Fruit fly (Drosophila melanogaster) whole organism, wandering third instar larva: ENCODE measurements around the gene CG33263.

Experiments
- Abd-B ChIP-seq: fragments of >200 bp; optimal IDR thresholded peaks from 2 replicates; lab custom pipeline; 2017; ENCODE audit warnings: missing biosample characterization, missing genetic modification characterization
- CG32264 ChIP-seq: fragments of 200-800 bp; sonication (Bioruptor generic); optimal IDR thresholded peaks from 2 replicates; lab custom pipeline; 2016; ENCODE audit warnings: missing biosample characterization, missing genetic modification characterization
- CG9705 ChIP-seq: fragments of 200-800 bp; sonication (Bioruptor generic); optimal IDR thresholded peaks from 2 replicates; lab custom pipeline; 2018; ENCODE audit warnings: missing biosample characterization, mild to moderate bottlenecking, missing genetic modification characterization
- Dif ChIP-seq: fragments of 200-275, 200-300 bp; sonication (Bioruptor generic); optimal IDR thresholded peaks from 2 replicates; lab custom pipeline; 2018; ENCODE audit warnings: missing biosample characterization, missing genetic modification characterization; ENCODE audit not compliant: partially characterized antibody
- HLH106 ChIP-seq: fragments of 200-800 bp; optimal IDR thresholded peaks from 3 replicates; lab custom pipeline; 2019; ENCODE audit warnings: missing biosample characterization, mild to moderate bottlenecking, missing genetic modification characterization, moderate library complexity
- Hnf4 ChIP-seq: fragments of 200-800 bp; sonication (Bioruptor generic); optimal IDR thresholded peaks from 2 replicates; lab custom pipeline; 2016; ENCODE audit warnings: missing biosample characterization, mild to moderate bottlenecking, missing genetic modification characterization
- Hr78 ChIP-seq: fragments of >200 bp; optimal IDR thresholded peaks from 2 replicates; lab custom pipeline; 2017; ENCODE audit warnings: missing biosample characterization, missing genetic modification characterization
- Hr83 ChIP-seq: fragments of 200-300 bp; sonication (Bioruptor generic); optimal IDR thresholded peaks from 2 replicates; lab custom pipeline; 2016; ENCODE audit warnings: missing biosample characterization, mild to moderate bottlenecking, missing genetic modification characterization, moderate library complexity; ENCODE audit not compliant: poor library complexity, severe bottlenecking
- Jra ChIP-seq: sonication (Bioruptor generic); optimal IDR thresholded peaks from 2 replicates; lab custom pipeline; 2016; ENCODE audit warnings: missing biosample characterization, missing genetic modification characterization
- Myc ChIP-seq: fragments of >200 bp; optimal IDR thresholded peaks from 2 replicates; lab custom pipeline; 2017
- N ChIP-seq: fragments of >200 bp; optimal IDR thresholded peaks from 2 replicates; lab custom pipeline; 2018; ENCODE audit warnings: missing biosample characterization, missing external identifiers, missing genetic modification characterization
- Rel ChIP-seq, 2 experiments: fragments of 200-800 bp; sonication (Bioruptor generic) in 1 of 2; optimal IDR thresholded peaks; 2 replicates in 1 of 2; 3 replicates in 1 of 2; lab custom pipeline; 2016 to 2019; ENCODE audit warnings: mild to moderate bottlenecking in 2 of 2, missing biosample characterization in 2 of 2, missing genetic modification characterization in 2 of 2, moderate library complexity in 1 of 2
- Sp1 ChIP-seq: fragments of 200-800 bp; sonication (Bioruptor generic); optimal IDR thresholded peaks from 3 replicates; lab custom pipeline; 2019; ENCODE audit warnings: missing biosample characterization, mild to moderate bottlenecking, missing genetic modification characterization, moderate library complexity
- Vsx2 ChIP-seq: fragments of 200-300, 225-300 bp; sonication (Bioruptor generic); optimal IDR thresholded peaks from 2 replicates; lab custom pipeline; 2018; ENCODE audit warnings: missing biosample characterization, missing genetic modification characterization; ENCODE audit not compliant: partially characterized antibody
- br ChIP-seq: fragments of 200-800 bp; sonication (Bioruptor generic); optimal IDR thresholded peaks from 2 replicates; lab custom pipeline; 2016; ENCODE audit warnings: missing biosample characterization, missing genetic modification characterization
- dl ChIP-seq, 2 experiments: fragments of 175-275, 200-275 bp in 1 of 2; fragments of 200-275 bp in 1 of 2; sonication (Bioruptor generic); optimal IDR thresholded peaks; lab custom pipeline; 2018; ENCODE audit warnings: mild to moderate bottlenecking in 2 of 2, missing biosample characterization in 2 of 2, missing genetic modification characterization in 2 of 2, moderate library complexity in 2 of 2; ENCODE audit not compliant: partially characterized antibody in 2 of 2, insufficient read depth in 1 of 2
- dmrt93B ChIP-seq: fragments of 200-800 bp; sonication (Bioruptor generic); optimal IDR thresholded peaks from 2 replicates; lab custom pipeline; 2018; ENCODE audit warnings: missing biosample characterization, mild to moderate bottlenecking, missing genetic modification characterization
- dsf ChIP-seq: sonication (Bioruptor generic); optimal IDR thresholded peaks from 2 replicates; lab custom pipeline; 2016; ENCODE audit warnings: missing biosample characterization, missing genetic modification characterization, borderline replicate concordance
- ey ChIP-seq: fragments of 200-800 bp; sonication (Bioruptor generic); optimal IDR thresholded peaks from 2 replicates; lab custom pipeline; 2016; ENCODE audit warnings: missing biosample characterization, missing genetic modification characterization
- foxo ChIP-seq, 2 experiments: fragments of 200-800 bp; sonication (Bioruptor generic); optimal IDR thresholded peaks; 2 replicates in 1 of 2; 3 replicates in 1 of 2; lab custom pipeline; 2016 to 2017; ENCODE audit warnings: missing biosample characterization in 2 of 2, missing genetic modification characterization in 2 of 2
- fru ChIP-seq: fragments of 200-800 bp; sonication (Bioruptor generic); optimal IDR thresholded peaks from 3 replicates; lab custom pipeline; 2016; ENCODE audit warnings: missing biosample characterization, mild to moderate bottlenecking, missing genetic modification characterization
- h ChIP-seq: fragments of 200-800 bp; sonication (Bioruptor generic); optimal IDR thresholded peaks from 3 replicates; lab custom pipeline; 2016; ENCODE audit warnings: missing biosample characterization, mild to moderate bottlenecking, missing genetic modification characterization
- jim ChIP-seq: fragments of 175-275, 200-325 bp; sonication (Bioruptor generic); optimal IDR thresholded peaks from 2 replicates; lab custom pipeline; 2016; ENCODE audit warnings: missing biosample characterization, mild to moderate bottlenecking, missing genetic modification characterization
- pan ChIP-seq: fragments of >200 bp; optimal IDR thresholded peaks from 2 replicates; lab custom pipeline; 2017
- psq ChIP-seq: fragments of 200-800 bp; sonication (Bioruptor generic); optimal IDR thresholded peaks from 3 replicates; lab custom pipeline; 2017; ENCODE audit warnings: missing biosample characterization, mild to moderate bottlenecking, missing genetic modification characterization, moderate library complexity
- rgr ChIP-seq: fragments of 200-800 bp; sonication (Bioruptor generic); optimal IDR thresholded peaks from 3 replicates; lab custom pipeline; 2016; ENCODE audit warnings: missing biosample characterization, mild to moderate bottlenecking, missing genetic modification characterization
- sage ChIP-seq: fragments of 200-800 bp; sonication (Bioruptor generic); optimal IDR thresholded peaks from 2 replicates; lab custom pipeline; 2016; ENCODE audit warnings: missing biosample characterization, mild to moderate bottlenecking, missing genetic modification characterization
- sv ChIP-seq: fragments of 200-800 bp; sonication (Bioruptor generic); optimal IDR thresholded peaks from 3 replicates; lab custom pipeline; 2016; ENCODE audit warnings: missing biosample characterization, missing genetic modification characterization
- tai ChIP-seq: sonication (Bioruptor generic); optimal IDR thresholded peaks from 2 replicates; lab custom pipeline; 2016; ENCODE audit warnings: missing biosample characterization, missing genetic modification characterization
- usp ChIP-seq: fragments of >200 bp; optimal IDR thresholded peaks from 2 replicates; lab custom pipeline; 2017; ENCODE audit warnings: missing biosample characterization, missing genetic modification characterization
- woc ChIP-seq: sonication (Bioruptor generic); optimal IDR thresholded peaks from 2 replicates; lab custom pipeline; 2016; ENCODE audit warnings: missing biosample characterization, mild to moderate bottlenecking, missing genetic modification characterization

CG33263 gene

dm6 chr3L:13450177-13450793 is 26.3 kb upstream of the CG33263 start, which contains the start of the genes JMJD7 and CG10738:
Gene JMJD7, minus strand, starts transcription at chr3L:13450283.
Gene CG10738, plus strand, starts transcription at chr3L:13450770.
- TF ChIP-seq HLH106 (tag; lab: Kevin White, UChicago) (peak; percentile 66), rgr (peak; percentile 36), pan (lab: Kevin White, UChicago) (no peak), br (GFP tag; lab: Kevin White, UChicago) (peak; percentile 14), dl (GFP tag; optimal IDR thresholded peaks at IDR 0.05; lab: Kevin White, UChicago; ENCODE audit: insufficient read depth in 1 of 2, partially characterized antibody in 2 of 2) (no peak), usp (no peak), sv (GFP tag; lab: Kevin White, UChicago) (no peak), dmrt93B (GFP tag; lab: Kevin White, UChicago) (peak; percentile 67), foxo (GFP tag; optimal IDR thresholded peaks at IDR 0.05; lab: Kevin White, UChicago) (no peak), woc (GFP tag; lab: Kevin White, UChicago) (no peak), sage (GFP tag; lab: Kevin White, UChicago) (no peak), Jra (GFP tag; lab: Kevin White, UChicago) (no peak), jim (no peak), Rel (GFP tag; optimal IDR thresholded peaks at IDR 0.05; lab: Kevin White, UChicago) (no peak), Rel (tag; optimal IDR thresholded peaks at IDR 0.05; lab: Kevin White, UChicago) (peak; percentile 16), ey (GFP tag; lab: Kevin White, UChicago) (peak; percentile 5), N (no peak), Vsx2 (GFP tag; lab: Kevin White, UChicago) (no peak), CG9705 (GFP tag; lab: Kevin White, UChicago) (peak; percentile 75), Dif (GFP tag; lab: Kevin White, UChicago) (no peak), CG32264 (no peak), Hr83 (peak; percentile 77), fru (GFP tag; lab: Kevin White, UChicago) (peak; percentile 9), Sp1 (peak; percentile 25), Hnf4 (GFP tag; lab: Kevin White, UChicago) (no peak), psq (peak; percentile 27), h (peak; percentile 44)

DNA sequence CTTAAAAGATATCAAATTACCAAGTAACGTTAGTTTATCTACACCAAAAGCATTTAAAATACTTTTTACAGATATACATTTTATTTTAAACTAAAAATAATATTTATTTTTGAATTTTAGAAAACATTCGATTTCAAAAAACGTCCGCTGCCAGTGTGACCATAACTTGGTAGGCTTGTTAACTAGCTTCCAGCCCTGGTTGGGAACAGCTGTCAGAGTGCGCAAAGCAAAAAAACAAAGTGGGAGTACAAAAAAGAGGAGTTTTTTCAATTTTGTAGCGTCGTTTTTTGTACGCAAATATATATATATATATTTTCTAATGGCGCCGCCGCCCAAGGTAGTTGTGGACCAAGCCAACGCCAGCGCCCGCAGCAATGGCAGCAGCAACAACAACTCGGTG is 18.4 kb upstream of the CG33263 start, which contains the start of gene cmb:
Gene cmb, plus strand, starts transcription at position 195 of the 400 bp plus-strand sequence.
- TF ChIP-seq dl (GFP tag; optimal IDR thresholded peaks at IDR 0.05; lab: Kevin White, UChicago; ENCODE audit: insufficient read depth in 1 of 2, partially characterized antibody in 2 of 2) (no peak), Sp1 (peak; percentile 68), br (GFP tag; lab: Kevin White, UChicago) (no peak), rgr (peak; percentile 2), jim (peak; percentile 84), Rel (GFP tag; optimal IDR thresholded peaks at IDR 0.05; lab: Kevin White, UChicago) (no peak), Rel (tag; optimal IDR thresholded peaks at IDR 0.05; lab: Kevin White, UChicago) (peak; percentile 33), dsf (GFP tag; lab: Kevin White, UChicago) (no peak), Vsx2 (GFP tag; lab: Kevin White, UChicago) (no peak), woc (GFP tag; lab: Kevin White, UChicago) (no peak), sage (GFP tag; lab: Kevin White, UChicago) (peak; percentile 34), Hr78 (GFP tag; lab: Kevin White, UChicago) (no peak), Abd-B (GFP tag; lab: Kevin White, UChicago) (no peak), HLH106 (tag; lab: Kevin White, UChicago) (peak; percentile 34)

DNA sequence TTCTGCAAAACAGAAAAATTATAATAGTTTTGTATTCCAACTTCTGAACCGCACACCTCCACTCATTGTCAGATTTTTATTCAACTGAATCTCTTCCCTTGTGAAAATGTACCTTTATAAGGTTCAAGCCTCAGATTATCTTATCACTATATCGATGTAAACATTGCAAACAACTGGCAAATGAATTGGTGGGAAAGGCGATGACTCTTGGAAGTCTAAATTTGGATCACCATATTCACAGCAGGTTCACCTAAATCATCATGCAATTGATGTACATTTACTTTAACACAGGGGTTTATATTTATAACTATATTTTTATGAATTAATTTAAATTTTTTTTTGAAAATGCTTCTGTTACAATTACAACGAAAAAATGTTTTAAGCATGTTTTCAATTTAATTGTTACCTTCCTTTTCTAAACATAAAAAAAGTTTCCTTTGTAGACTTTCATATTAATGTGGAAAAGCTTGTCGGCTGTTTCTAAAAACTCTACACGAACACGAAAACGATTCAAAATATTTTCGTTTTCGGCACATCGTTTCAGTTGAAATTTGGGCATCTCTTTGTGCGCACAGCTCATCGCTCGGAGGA is 16.5 kb upstream of the CG33263 start, which contains the start of the genes CG10140 and CG14109:
Gene CG10140, minus strand, starts transcription at position 101 of the 591 bp plus-strand sequence.
Gene CG14109, plus strand, starts transcription at position 541 of the 591 bp plus-strand sequence.
- TF ChIP-seq jim (no peak), fru (GFP tag; lab: Kevin White, UChicago) (no peak), Dif (GFP tag; lab: Kevin White, UChicago) (no peak), sage (GFP tag; lab: Kevin White, UChicago) (no peak), br (GFP tag; lab: Kevin White, UChicago) (no peak), N (no peak), CG32264 (no peak), Myc (lab: Kevin White, UChicago) (no peak), Jra (GFP tag; lab: Kevin White, UChicago) (no peak), tai (GFP tag; lab: Kevin White, UChicago) (no peak), h (no peak)
- TF ChIP-seq, all 38 proteins: peak for 0
